Worm (Caenorhabditis elegans): Measurements from ENCODE around the gene arf-5.

The arf-5 gene

DNA sequence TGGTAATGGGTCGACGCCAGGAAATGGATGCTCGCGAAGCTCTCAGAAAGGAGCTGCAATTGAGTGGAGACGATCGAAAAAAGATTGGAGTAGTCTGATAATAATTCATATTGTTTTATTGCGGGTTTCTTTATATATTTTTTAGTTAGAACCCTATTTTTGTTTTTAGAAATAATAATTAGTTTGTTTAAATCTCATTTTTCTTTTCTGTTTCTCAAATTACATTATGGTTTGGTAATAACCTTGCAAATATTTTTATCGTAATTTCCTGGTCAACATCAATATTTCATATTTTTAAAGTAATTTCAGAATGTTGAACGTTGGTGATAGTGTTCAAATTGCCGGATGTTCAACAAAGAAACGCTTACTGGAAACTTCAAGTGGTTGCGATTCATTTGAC lies 34.4 kb downstream of the arf-5 start, which contains the start of gene elpc-4:
elpc-4 (plus strand) TSS at position 301 of the 400 bp plus-strand sequence.
- TF ChIP-seq spr-3 (GFP tag; optimal IDR thresholded peaks at IDR 0.05), result no peak
- no peak for TF ChIP-seq aly-2 (tag; optimal IDR thresholded peaks at IDR 0.05)
- no peak for TF ChIP-seq fos-1 (tag; optimal IDR thresholded peaks at IDR 0.05)
- TF ChIP-seq jun-1 (tag; optimal IDR thresholded peaks at IDR 0.05), result no peak
- TF ChIP-seq pqm-1 (tag; optimal IDR thresholded peaks at IDR 0.05), result no peak
- TF ChIP-seq tra-1 (GFP tag; IDR thresholded peaks at IDR 0.05), result no peak
- no peak for TF ChIP-seq ceh-28 (tag; optimal IDR thresholded peaks at IDR 0.05)
- no peak for TF ChIP-seq unc-130 (GFP tag; optimal IDR thresholded peaks at IDR 0.05)
- TF ChIP-seq lin-1 (GFP tag; IDR thresholded peaks at IDR 0.05), result no peak
- TF ChIP-seq zip-11 (GFP tag; IDR thresholded peaks at IDR 0.05), result no peak
- TF ChIP-seq spr-1 (tag; optimal IDR thresholded peaks at IDR 0.05), result no peak
- no peak for TF ChIP-seq rbr-2 (tag; optimal IDR thresholded peaks at IDR 0.05)
- TF ChIP-seq ZK337.2 (GFP tag; IDR thresholded peaks at IDR 0.05), result no peak
- TF ChIP-seq egl-43 (GFP tag; IDR thresholded peaks at IDR 0.05), result no peak
- no peak for TF ChIP-seq lin-15B (tag; optimal IDR thresholded peaks at IDR 0.05)
- no peak for TF ChIP-seq T20F7.1 (GFP tag; optimal IDR thresholded peaks at IDR 0.05)
- TF ChIP-seq madf-9 (GFP tag; conservative IDR thresholded peaks at IDR 0.05), result no peak
- no peak for TF ChIP-seq ceh-44 (GFP tag; IDR thresholded peaks at IDR 0.05)
- TF ChIP-seq F37D6.2 (tag; optimal IDR thresholded peaks at IDR 0.05), result no peak
- TF ChIP-seq ctbp-1 (GFP tag; IDR thresholded peaks at IDR 0.05), result no peak

ce11 chrIV:8019772-8020496 lies 37.6 kb downstream of the arf-5 start, which contains the start of gene dnc-4:
Gene dnc-4 (minus strand): TSS chrIV:8019808.
- TF ChIP-seq lsy-2 (tag; optimal IDR thresholded peaks at IDR 0.05), result peak in 1 of 2 experiments; percentile 48
- no peak for TF ChIP-seq ZK337.2 (GFP tag; IDR thresholded peaks at IDR 0.05)
- TF ChIP-seq mep-1 (tag; optimal IDR thresholded peaks at IDR 0.05), result no peak
- TF ChIP-seq unc-62 (GFP tag; optimal IDR thresholded peaks at IDR 0.05 in 1 of 2), result peak in 1 of 2 experiments; percentile 44
- no peak for TF ChIP-seq unc-62 (tag; optimal IDR thresholded peaks at IDR 0.05)
- no peak for TF ChIP-seq ceh-44 (GFP tag; IDR thresholded peaks at IDR 0.05)
- peak; percentile 20 for TF ChIP-seq unc-130 (GFP tag; optimal IDR thresholded peaks at IDR 0.05)
- TF ChIP-seq mes-2 (tag; optimal IDR thresholded peaks at IDR 0.05; ENCODE audit: poor library complexity, severe bottlenecking), result peak; percentile 85
- peak; percentile 20 for TF ChIP-seq nhr-28 (tag; optimal IDR thresholded peaks at IDR 0.05)
- no peak for TF ChIP-seq dpl-1 (GFP tag; optimal IDR thresholded peaks at IDR 0.05)
- TF ChIP-seq cey-2 (tag; optimal IDR thresholded peaks at IDR 0.05; ENCODE audit: borderline replicate concordance, insufficient read depth), result no peak
- no peak for TF ChIP-seq sdz-12 (GFP tag; optimal IDR thresholded peaks at IDR 0.05)
- TF ChIP-seq rbr-2 (tag; optimal IDR thresholded peaks at IDR 0.05), result no peak
- TF ChIP-seq nhr-41 (GFP tag; IDR thresholded peaks at IDR 0.05), result no peak
- peak in 1 of 2 experiments; percentile 31 for TF ChIP-seq hif-1 (tag; optimal IDR thresholded peaks at IDR 0.05)
- TF ChIP-seq lim-7 (GFP tag; IDR thresholded peaks at IDR 0.05), result no peak
- no peak for TF ChIP-seq lin-38 (GFP tag; IDR thresholded peaks at IDR 0.05)
- TF ChIP-seq R02D3.7 (tag; optimal IDR thresholded peaks at IDR 0.05), result peak; percentile 27
- TF ChIP-seq hmg-1.1 (GFP tag; IDR thresholded peaks at IDR 0.05), result no peak
- TF ChIP-seq skn-1 (tag; optimal IDR thresholded peaks at IDR 0.05), result no peak

ce11 chrIV:8022035-8022673 lies 39.8 kb downstream of the arf-5 start, which contains the start of gene C26B2.2:
Gene C26B2.2 (minus strand): TSS chrIV:8022122.
- TF ChIP-seq unc-62 (GFP tag; optimal IDR thresholded peaks at IDR 0.05 in 1 of 2), result peak in 1 of 2 experiments; percentile 90
- TF ChIP-seq unc-62 (tag; optimal IDR thresholded peaks at IDR 0.05), result no peak
- no peak for TF ChIP-seq zip-2 (tag; optimal IDR thresholded peaks at IDR 0.05)
- TF ChIP-seq nhr-28 (tag; optimal IDR thresholded peaks at IDR 0.05), result no peak

All from whole organism, L4 larva.